Fruit fly (Drosophila melanogaster): ENCODE results near the gene Cftr.

Gene Cftr

DNA sequence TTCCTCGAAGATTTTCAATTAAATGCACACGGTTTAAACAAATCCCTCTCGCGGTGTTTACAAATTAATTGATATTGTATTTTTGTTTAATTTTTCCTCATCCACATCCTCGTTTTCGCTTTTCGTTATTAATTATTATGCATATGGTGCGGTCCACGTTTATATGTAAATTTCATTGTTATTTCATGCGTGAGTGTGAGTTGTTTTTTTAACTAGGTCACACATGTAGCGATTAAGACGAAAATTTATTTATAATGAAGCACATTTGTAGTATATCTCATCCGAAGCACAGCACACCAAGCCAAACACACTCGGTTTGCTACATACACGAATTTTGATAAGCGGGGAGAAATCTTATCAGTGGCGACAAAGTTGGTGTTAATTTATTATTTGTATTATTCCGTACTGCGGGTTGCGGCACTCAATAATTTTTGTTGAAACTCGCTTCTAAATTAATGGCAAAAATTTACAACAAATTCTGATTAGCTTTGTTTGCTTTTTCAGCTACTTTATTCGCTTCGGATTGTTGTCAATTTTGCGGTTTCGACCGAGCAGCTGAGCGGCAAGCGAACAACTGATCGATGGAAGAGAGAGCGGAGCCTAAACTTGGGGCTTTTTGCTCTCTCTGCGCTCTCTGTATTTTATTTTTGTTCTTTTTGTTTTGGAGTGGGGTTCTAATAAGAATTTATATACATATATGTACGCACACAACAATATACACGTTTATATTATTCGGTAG, 27.8 kb upstream of the Cftr start (continued):
- TF ChIP-seq CG12219 (GFP tag; optimal IDR thresholded peaks at IDR 0.05) (peak; percentile 14), pan (optimal IDR thresholded peaks at IDR 0.05) (no peak), pan (GFP tag; optimal IDR thresholded peaks at IDR 0.05 in 1 of 2, IDR thresholded peaks at IDR 0.05 in 1 of 2) (peak in 1 of 2 experiments; percentile 35), Doc2 (GFP tag; IDR thresholded peaks at IDR 0.05) (no peak), CG17328 (GFP tag; IDR thresholded peaks at IDR 0.05) (no peak), ro (GFP tag; IDR thresholded peaks at IDR 0.05) (no peak), fu2 (GFP tag; optimal IDR thresholded peaks at IDR 0.05) (no peak), Trl (optimal IDR thresholded peaks at IDR 0.05) (peak; percentile 82 to 95), Trl (GFP tag; optimal IDR thresholded peaks at IDR 0.05) (no peak), CG9437 (GFP tag; optimal IDR thresholded peaks at IDR 0.05) (no peak), HmgZ (tag; optimal IDR thresholded peaks at IDR 0.05) (peak; percentile 30), Pdp1 (GFP tag; optimal IDR thresholded peaks at IDR 0.05) (no peak), dm (GFP tag; optimal IDR thresholded peaks at IDR 0.05) (no peak), Hmr (GFP tag; optimal IDR thresholded peaks at IDR 0.05) (peak; percentile 37), CG12236 (GFP tag; optimal IDR thresholded peaks at IDR 0.05) (no peak), sug (tag; optimal IDR thresholded peaks at IDR 0.05) (peak; percentile 67), pho (GFP tag; optimal IDR thresholded peaks at IDR 0.05) (no peak), Oaz (GFP tag; IDR thresholded peaks at IDR 0.05) (no peak), Sox102F (GFP tag; optimal IDR thresholded peaks at IDR 0.05) (no peak), CG6689 (GFP tag; IDR thresholded peaks at IDR 0.05) (no peak), salm (tag; optimal IDR thresholded peaks at IDR 0.05) (peak; percentile 35), inv (GFP tag; IDR thresholded peaks at IDR 0.05; ENCODE audit: partially characterized antibody) (no peak), sd (tag; optimal IDR thresholded peaks at IDR 0.05) (peak; percentile 78), MESR4 (GFP tag; optimal IDR thresholded peaks at IDR 0.05) (no peak), h (optimal IDR thresholded peaks at IDR 0.05) (no peak), CG10959 (GFP tag; IDR thresholded peaks at IDR 0.05) (no peak), Nf-YC (tag; optimal IDR thresholded peaks at IDR 0.05) (no peak), CG4424 (GFP tag; optimal IDR thresholded peaks at IDR 0.05) (no peak), CG7745 (tag; optimal IDR thresholded peaks at IDR 0.05) (peak; percentile 78), ftz-f1 (GFP tag; optimal IDR thresholded peaks at IDR 0.05) (peak; percentile 7), Blimp-1 (GFP tag; optimal IDR thresholded peaks at IDR 0.05) (peak; percentile 52), CG11456 (GFP tag; IDR thresholded peaks at IDR 0.05) (0 out of 3 replicates have a peak, but pooled peaks have one; percentile 13), ind (GFP tag; optimal IDR thresholded peaks at IDR 0.05) (no peak), CG13296 (GFP tag; optimal IDR thresholded peaks at IDR 0.05) (peak; percentile 1), cwo (GFP tag; optimal IDR thresholded peaks at IDR 0.05) (peak; percentile 58), CG15011 (GFP tag; optimal IDR thresholded peaks at IDR 0.05) (no peak), Tbp (GFP tag; optimal IDR thresholded peaks at IDR 0.05) (no peak), tx (GFP tag; optimal IDR thresholded peaks at IDR 0.05) (no peak), CG6791 (GFP tag; IDR thresholded peaks at IDR 0.05; ENCODE audit: partially characterized antibody) (no peak), CG1603 (tag; optimal IDR thresholded peaks at IDR 0.05) (no peak), Jarid2 (GFP tag; optimal IDR thresholded peaks at IDR 0.05) (peak; percentile 68), CG12769 (tag; optimal IDR thresholded peaks at IDR 0.05) (peak; percentile 51), CG13894 (tag; optimal IDR thresholded peaks at IDR 0.05) (peak; percentile 30), CG9932 (GFP tag; IDR thresholded peaks at IDR 0.05) (no peak), Fer3 (tag; optimal IDR thresholded peaks at IDR 0.05) (peak; percentile 52), CG13424 (tag; optimal IDR thresholded peaks at IDR 0.05) (no peak), CG30020 (tag; optimal IDR thresholded peaks at IDR 0.05) (no peak), CG10979 (tag; optimal IDR thresholded peaks at IDR 0.05) (no peak), sens (GFP tag) (peak; percentile 52), CG3281 (GFP tag; optimal IDR thresholded peaks at IDR 0.05) (no peak), stc (GFP tag; IDR thresholded peaks at IDR 0.05) (no peak)
